Worm (Caenorhabditis elegans): ENCODE measurements around the gene sta-1.
A peak's percentile ranks its signal among the peaks of the same experiment; 100 is the strongest.

- TF ChIP-seq tbx-9 (tag; optimal IDR thresholded peaks at IDR 0.05; ENCODE audit: borderline replicate concordance) (no peak), ztf-3 (GFP tag; optimal IDR thresholded peaks at IDR 0.05) (no peak), unc-130 (GFP tag; optimal IDR thresholded peaks at IDR 0.05) (no peak), Y95B8A.8 (GFP tag; IDR thresholded peaks at IDR 0.05) (no peak), fkh-3 (tag; optimal IDR thresholded peaks at IDR 0.05) (no peak), nhr-90 (tag; optimal IDR thresholded peaks at IDR 0.05) (peak; percentile 33), K12H6.12 (tag; optimal IDR thresholded peaks at IDR 0.05) (no peak), mxl-1 (tag; optimal IDR thresholded peaks at IDR 0.05) (no peak), pha-4 (tag; optimal IDR thresholded peaks at IDR 0.05) (no peak), F23B12.7 (tag; optimal IDR thresholded peaks at IDR 0.05; ENCODE audit: insufficient read depth) (no peak), ztf-25 (GFP tag; IDR thresholded peaks at IDR 0.05) (0 out of 2 replicates have a peak, but pooled peaks have one; percentile 32), cebp-1 (GFP tag; IDR thresholded peaks at IDR 0.05) (no peak), cebp-1 (tag; optimal IDR thresholded peaks at IDR 0.05) (peak; percentile 61), B0336.3 (GFP tag; IDR thresholded peaks at IDR 0.05) (peak; percentile 77), snpc-4 (GFP tag; optimal IDR thresholded peaks at IDR 0.05) (no peak), snpc-4 (tag; optimal IDR thresholded peaks at IDR 0.05) (peak in 2 of 4 experiments; percentile 27 to 92)
These were observed 6.6 kb upstream of the sta-1 start for ce11 chrIV:16657488-16657982.

All from whole organism, young adult.